Worm (Caenorhabditis elegans): ENCODE measurements around the gene ZC204.14.

The ZC204.14 gene

ce11 chrII:1682218-1682617 is 19.5 kb upstream of the ZC204.14 start, which contains the start of gene fbxb-26:
fbxb-26 (plus strand) TSS chrII:1682518.
- TF ChIP-seq blmp-1 (tag; optimal IDR thresholded peaks at IDR 0.05), result no peak

- TF ChIP-seq snpc-4 (tag; optimal IDR thresholded peaks at IDR 0.05), result no peak
- no peak for TF ChIP-seq flh-1 (GFP tag; optimal IDR thresholded peaks at IDR 0.05)
- TF ChIP-seq lsy-2 (tag; optimal IDR thresholded peaks at IDR 0.05), result no peak
- no peak for TF ChIP-seq sptf-1 (tag; optimal IDR thresholded peaks at IDR 0.05)
- no peak for TF ChIP-seq nhr-2 (tag; optimal IDR thresholded peaks at IDR 0.05)
These were observed 16.3 kb upstream of the ZC204.14 start, which contains the start of gene irld-36 for ce11 chrII:1679081-1679480. irld-36 (plus strand) TSS chrII:1679381.

- TF ChIP-seq lin-32 (GFP tag; optimal IDR thresholded peaks at IDR 0.05), result no peak
- no peak for TF ChIP-seq sptf-1 (tag; optimal IDR thresholded peaks at IDR 0.05)
- no peak for TF ChIP-seq nhr-28 (tag; optimal IDR thresholded peaks at IDR 0.05)
- no peak for TF ChIP-seq tbx-8 (GFP tag; optimal IDR thresholded peaks at IDR 0.05)
- no peak for TF ChIP-seq nhr-237 (tag; optimal IDR thresholded peaks at IDR 0.05)
- no peak for TF ChIP-seq unc-39 (tag; optimal IDR thresholded peaks at IDR 0.05)
These were observed 13.3 kb upstream of the ZC204.14 start, which contains the start of gene fbxb-17 for ce11 chrII:1676088-1676487. fbxb-17 (plus strand) TSS chrII:1676388.

- TF ChIP-seq sem-2 (GFP tag; optimal IDR thresholded peaks at IDR 0.05) (no peak), unc-39 (tag; optimal IDR thresholded peaks at IDR 0.05) (no peak), tbx-8 (GFP tag; optimal IDR thresholded peaks at IDR 0.05) (no peak), nhr-76 (tag; optimal IDR thresholded peaks at IDR 0.05) (no peak), ztf-11 (tag; optimal IDR thresholded peaks at IDR 0.05) (no peak), nhr-237 (tag; optimal IDR thresholded peaks at IDR 0.05) (no peak), nhr-28 (tag; optimal IDR thresholded peaks at IDR 0.05) (no peak), M03D4.4 (tag; optimal IDR thresholded peaks at IDR 0.05) (no peak), mls-2 (tag; optimal IDR thresholded peaks at IDR 0.05) (no peak), snpc-4 (tag; optimal IDR thresholded peaks at IDR 0.05) (no peak), zip-8 (tag; optimal IDR thresholded peaks at IDR 0.05) (no peak), nhr-12 (tag; optimal IDR thresholded peaks at IDR 0.05) (no peak), blmp-1 (tag; optimal IDR thresholded peaks at IDR 0.05) (no peak)
These were observed 9.9 kb upstream of the ZC204.14 start for ce11 chrII:1672673-1673072.

- TF ChIP-seq blmp-1 (tag; optimal IDR thresholded peaks at IDR 0.05) (no peak), tbx-8 (GFP tag; optimal IDR thresholded peaks at IDR 0.05) (no peak), ztf-11 (tag; optimal IDR thresholded peaks at IDR 0.05) (no peak), nhr-2 (tag; optimal IDR thresholded peaks at IDR 0.05) (no peak), M03D4.4 (tag; optimal IDR thresholded peaks at IDR 0.05) (no peak), drap-1 (GFP tag; optimal IDR thresholded peaks at IDR 0.05) (no peak), unc-120 (tag; optimal IDR thresholded peaks at IDR 0.05; ENCODE audit: poor library complexity, severe bottlenecking) (no peak), mab-5 (tag; optimal IDR thresholded peaks at IDR 0.05) (no peak), elt-1 (tag; optimal IDR thresholded peaks at IDR 0.05; ENCODE audit: borderline replicate concordance, insufficient read depth) (no peak), mep-1 (tag; optimal IDR thresholded peaks at IDR 0.05) (no peak)
These were observed 8.2 kb upstream of the ZC204.14 start for ce11 chrII:1670985-1671384.

- no peak for TF ChIP-seq bed-3 (GFP tag; optimal IDR thresholded peaks at IDR 0.05)
- TF ChIP-seq nhr-76 (tag; optimal IDR thresholded peaks at IDR 0.05), result no peak
- TF ChIP-seq pha-4 (tag; optimal IDR thresholded peaks at IDR 0.05), result no peak
- TF ChIP-seq ceh-43 (GFP tag; optimal IDR thresholded peaks at IDR 0.05), result no peak
- no peak for TF ChIP-seq lin-13 (tag; optimal IDR thresholded peaks at IDR 0.05)
- TF ChIP-seq cnd-1 (tag; optimal IDR thresholded peaks at IDR 0.05), result no peak
- TF ChIP-seq snpc-4 (tag; optimal IDR thresholded peaks at IDR 0.05), result no peak
- no peak for TF ChIP-seq nhr-237 (tag; optimal IDR thresholded peaks at IDR 0.05)
- no peak for TF ChIP-seq unc-62 (GFP tag; optimal IDR thresholded peaks at IDR 0.05)
- no peak for TF ChIP-seq nhr-28 (tag; optimal IDR thresholded peaks at IDR 0.05)
These were observed 7.6 kb upstream of the ZC204.14 start, which contains the start of gene nhx-6 for ce11 chrII:1670260-1670879. nhx-6 (plus strand) TSS chrII:1670829.
